Worm (Caenorhabditis elegans): ENCODE data around the gene srd-39.

DNA sequence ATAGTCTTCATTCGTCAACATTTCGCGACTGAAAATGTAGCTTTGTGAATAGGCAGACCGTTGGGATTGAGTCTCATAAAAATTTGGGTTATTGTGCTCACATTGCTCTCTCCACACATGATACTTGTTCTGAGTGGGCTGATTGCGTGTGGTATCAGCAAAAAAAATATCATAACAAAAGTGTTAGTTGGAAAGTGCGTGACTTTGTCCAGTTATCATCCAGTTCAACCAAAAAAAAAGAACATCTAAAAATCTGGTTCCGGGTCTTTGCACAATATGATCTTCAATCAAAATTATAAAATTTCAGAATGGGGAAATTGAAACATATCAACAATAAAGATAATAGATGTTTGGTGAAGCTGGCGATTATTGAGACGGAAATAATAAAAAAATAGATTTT, at the start of gene srd-39:
- no peak for TF ChIP-seq zag-1 (tag; optimal IDR thresholded peaks at IDR 0.05)
- no peak for TF ChIP-seq nhr-11 (tag; optimal IDR thresholded peaks at IDR 0.05)
- no peak for TF ChIP-seq skn-1 (tag; optimal IDR thresholded peaks at IDR 0.05)
- no peak for TF ChIP-seq nhr-77 (tag; optimal IDR thresholded peaks at IDR 0.05)
- no peak for TF ChIP-seq lsy-2 (tag; optimal IDR thresholded peaks at IDR 0.05)
- TF ChIP-seq snpc-4 (tag; optimal IDR thresholded peaks at IDR 0.05), result no peak
- no peak for TF ChIP-seq ztf-11 (tag; optimal IDR thresholded peaks at IDR 0.05)
- no peak for TF ChIP-seq ama-1 (optimal IDR thresholded peaks at IDR 0.05)
- TF ChIP-seq unc-39 (tag; optimal IDR thresholded peaks at IDR 0.05), result no peak
- TF ChIP-seq unc-130 (GFP tag; optimal IDR thresholded peaks at IDR 0.05), result no peak
- no peak for TF ChIP-seq tra-1 (GFP tag; IDR thresholded peaks at IDR 0.05)

Data from whole organism, L4 larva.